Fruit fly (Drosophila melanogaster) Kc167 (cell line): Measurements from ENCODE around the gene Ptth.

ENCODE experiments used
- Myc ChIP-seq: fragments of >200 bp; optimal IDR thresholded peaks from 2 replicates; lab custom pipeline; 2017; ENCODE audit warnings: missing external identifiers
- Sin3A ChIP-seq: fragments of >200 bp; optimal IDR thresholded peaks from 2 replicates; lab custom pipeline; 2018; ENCODE audit warnings: missing external identifiers
- h ChIP-seq: fragments of >200 bp; optimal IDR thresholded peaks from 3 replicates; lab custom pipeline; 2018; ENCODE audit warnings: missing external identifiers
- insv ChIP-seq: fragments of >200 bp; optimal IDR thresholded peaks from 3 replicates; lab custom pipeline; 2018; ENCODE audit warnings: missing external identifiers
- psq ChIP-seq: fragments of >200 bp; optimal IDR thresholded peaks from 2 replicates; lab custom pipeline; 2017; ENCODE audit warnings: missing external identifiers
- ttk ChIP-seq: sonication (Bioruptor generic); optimal IDR thresholded peaks from 2 replicates; lab custom pipeline; 2017; ENCODE audit warnings: missing external identifiers

Gene Ptth

DNA sequence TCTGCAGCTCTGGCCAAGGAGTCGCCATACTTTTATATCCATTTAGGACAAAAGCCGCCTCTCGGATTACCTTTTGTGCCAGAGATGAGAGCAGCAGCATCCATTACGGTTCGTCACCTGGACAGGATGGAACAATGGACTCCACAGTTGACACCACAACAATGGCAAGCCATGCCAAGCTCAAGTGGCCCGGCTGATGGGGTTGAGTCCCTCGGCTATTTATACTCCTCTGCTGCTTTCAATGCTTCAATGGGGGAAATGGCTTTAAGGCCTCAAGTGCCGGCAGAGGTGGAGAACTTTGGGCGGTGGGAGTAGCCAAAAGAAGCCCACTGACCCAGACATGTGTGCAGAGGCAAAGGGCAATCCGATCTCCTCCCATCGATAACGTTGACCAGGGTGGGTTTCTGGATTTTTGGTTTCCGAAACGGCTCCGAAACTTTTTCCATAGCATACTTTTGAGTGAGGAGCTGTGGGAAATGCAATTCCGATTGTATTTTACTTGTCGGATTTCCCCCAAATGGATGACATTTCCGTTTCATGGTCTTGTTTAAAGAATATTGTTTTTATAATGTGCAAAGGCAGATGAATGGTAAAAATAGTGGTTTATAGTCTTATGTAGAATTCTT is at the start of gene Ptth:
Gene Ptth, minus strand, starts transcription at position 338 of the 626 bp plus-strand sequence.
- no peak for TF ChIP-seq Sin3A (lab: Kevin White, UChicago)
- no peak for TF ChIP-seq h (lab: Kevin White, UChicago)
- TF ChIP-seq insv, result no peak
- no peak for TF ChIP-seq Myc (lab: Kevin White, UChicago)
- TF ChIP-seq psq, result no peak
- TF ChIP-seq ttk (lab: Kevin White, UChicago), result no peak

DNA sequence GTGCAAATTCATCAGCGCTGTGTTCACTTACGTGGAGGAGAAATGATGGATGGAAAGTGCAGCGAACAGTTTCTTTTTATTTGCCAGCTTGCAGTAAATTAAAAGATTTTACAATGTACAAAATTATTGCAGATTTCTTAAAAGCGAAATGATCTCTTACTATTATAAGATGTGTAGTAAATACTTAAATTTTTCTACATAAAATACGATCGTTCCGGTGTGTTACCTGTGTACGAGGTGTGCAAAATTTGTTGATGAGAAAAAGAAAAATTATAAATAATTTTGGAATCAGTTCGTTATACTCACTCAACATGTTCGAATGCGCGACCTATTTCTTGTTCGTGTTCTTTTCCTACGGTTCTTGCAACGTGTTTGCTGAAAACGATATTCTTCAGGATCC is 48.7 kb upstream of the Ptth start, which contains the start of gene CG2839:
Gene CG2839, plus strand, starts transcription at position 301 of the 400 bp plus-strand sequence.
- no peak for TF ChIP-seq Myc (lab: Kevin White, UChicago)
- no peak for TF ChIP-seq psq
- TF ChIP-seq ttk (lab: Kevin White, UChicago), result no peak
- no peak for TF ChIP-seq Sin3A (lab: Kevin White, UChicago)
- TF ChIP-seq insv, result no peak
- no peak for TF ChIP-seq h (lab: Kevin White, UChicago)

DNA sequence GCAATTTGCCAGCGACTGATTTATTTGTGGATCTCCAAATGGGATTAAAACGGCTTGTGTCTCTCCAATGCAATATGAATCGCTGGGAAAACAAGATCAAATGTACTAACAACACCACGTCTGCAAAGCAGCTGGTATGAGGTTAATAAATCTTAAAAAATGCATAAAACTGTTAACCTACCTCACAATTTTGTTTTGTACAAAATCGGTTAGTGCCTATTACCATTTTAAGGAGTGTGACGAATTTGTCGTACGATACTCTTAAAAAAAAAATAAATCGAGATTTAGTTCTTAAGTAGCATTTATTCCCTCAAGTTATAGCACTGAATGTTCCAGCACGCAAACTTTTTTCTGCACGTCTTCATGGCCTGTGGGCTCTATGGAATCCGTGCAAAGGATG is 47.6 kb upstream of the Ptth start, which contains the start of gene lectin-21Ca:
Gene lectin-21Ca, plus strand, starts transcription at position 301 of the 400 bp plus-strand sequence.
- TF ChIP-seq psq (no peak), insv (no peak), h (lab: Kevin White, UChicago) (no peak), Myc (lab: Kevin White, UChicago) (no peak), Sin3A (lab: Kevin White, UChicago) (no peak), ttk (lab: Kevin White, UChicago) (no peak)

- TF ChIP-seq h (lab: Kevin White, UChicago), result no peak
- TF ChIP-seq Myc (lab: Kevin White, UChicago), result no peak
- TF ChIP-seq insv, result no peak
Observed at dm6 chr2L:623210-623873, 46.6 kb upstream of the Ptth start.

DNA sequence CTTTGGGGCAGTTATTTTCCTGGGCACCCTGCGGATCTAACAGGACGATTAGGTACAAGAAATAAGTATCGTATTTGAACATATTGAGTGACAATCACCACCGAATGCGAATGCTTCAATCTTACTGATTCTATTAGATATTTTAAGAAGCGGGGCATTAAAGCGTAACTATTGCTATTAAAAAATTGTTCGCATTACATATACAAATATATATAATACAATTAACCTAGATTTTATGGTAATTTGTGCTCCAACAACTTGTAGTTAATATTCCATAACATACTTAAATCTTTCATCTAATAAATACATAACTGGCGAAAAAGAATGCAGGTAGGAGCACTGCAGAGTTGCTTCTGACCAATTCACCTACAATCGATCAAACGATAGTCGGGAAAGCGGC is 44.4 kb upstream of the Ptth start, which contains the start of gene lectin-21Cb:
Gene lectin-21Cb, minus strand, starts transcription at position 101 of the 400 bp plus-strand sequence.
- TF ChIP-seq insv, result no peak
- no peak for TF ChIP-seq Myc (lab: Kevin White, UChicago)

dm6 chr2L:619739-620138 is 43.0 kb upstream of the Ptth start:
- TF ChIP-seq Myc (lab: Kevin White, UChicago) (no peak), h (lab: Kevin White, UChicago) (no peak), Sin3A (lab: Kevin White, UChicago) (no peak), ttk (lab: Kevin White, UChicago) (no peak), insv (no peak), psq (no peak)

dm6 chr2L:615023-615422 is 38.3 kb upstream of the Ptth start:
- TF ChIP-seq insv (no peak), Myc (lab: Kevin White, UChicago) (no peak), psq (no peak), Sin3A (lab: Kevin White, UChicago) (no peak), ttk (lab: Kevin White, UChicago) (no peak), h (lab: Kevin White, UChicago) (no peak)

DNA sequence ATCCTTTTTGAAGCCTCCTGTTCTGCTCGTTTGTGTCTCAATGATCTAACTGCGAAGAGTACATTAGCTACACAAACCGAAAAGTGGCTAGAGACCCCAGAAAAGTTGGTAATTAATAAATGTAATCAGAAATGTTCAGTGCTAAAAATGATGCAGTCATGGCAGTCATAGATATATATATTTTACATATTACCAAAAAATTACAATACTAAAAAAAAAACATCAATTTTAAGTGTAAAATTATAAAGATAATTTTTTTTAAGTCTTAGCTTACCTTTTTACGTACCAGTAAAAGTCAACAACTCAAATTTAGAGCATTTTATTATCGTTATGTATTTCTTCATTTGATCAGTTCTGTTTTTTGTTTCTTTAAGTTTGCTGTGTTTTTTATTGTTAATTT is 36.1 kb upstream of the Ptth start:
- TF ChIP-seq ttk (lab: Kevin White, UChicago) (no peak), h (lab: Kevin White, UChicago) (no peak), psq (no peak), Sin3A (lab: Kevin White, UChicago) (no peak), insv (no peak), Myc (lab: Kevin White, UChicago) (no peak)

dm6 chr2L:609497-609896 is 32.8 kb upstream of the Ptth start:
- TF ChIP-seq Myc (lab: Kevin White, UChicago) (no peak), insv (no peak), psq (no peak), h (lab: Kevin White, UChicago) (no peak), Sin3A (lab: Kevin White, UChicago) (no peak), ttk (lab: Kevin White, UChicago) (no peak)

dm6 chr2L:608143-608542 is 31.4 kb upstream of the Ptth start:
- TF ChIP-seq Sin3A (lab: Kevin White, UChicago), result no peak
- no peak for TF ChIP-seq psq
- no peak for TF ChIP-seq ttk (lab: Kevin White, UChicago)
- TF ChIP-seq insv, result no peak

DNA sequence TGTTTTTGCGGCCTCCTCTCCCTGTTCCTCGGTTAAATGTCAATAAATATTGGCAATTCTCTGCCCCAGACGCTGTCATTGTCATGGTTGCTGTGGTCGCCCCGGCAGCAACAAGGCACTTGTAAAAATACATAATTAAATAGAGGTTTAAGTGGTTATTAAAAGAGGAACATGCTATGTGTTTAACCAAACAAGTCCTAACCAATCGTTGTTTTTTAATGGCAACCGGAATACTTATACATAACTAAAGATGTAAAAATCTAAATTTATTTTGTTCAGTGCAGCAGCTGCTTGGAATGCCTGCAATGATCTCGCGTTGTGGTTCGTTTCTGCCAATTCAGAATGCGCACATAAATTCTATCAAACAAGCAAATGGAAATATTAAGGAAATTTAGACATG is 30.3 kb upstream of the Ptth start:
- TF ChIP-seq Sin3A (lab: Kevin White, UChicago) (no peak), ttk (lab: Kevin White, UChicago) (no peak), insv (no peak), Myc (lab: Kevin White, UChicago) (no peak), psq (no peak), h (lab: Kevin White, UChicago) (no peak)

DNA sequence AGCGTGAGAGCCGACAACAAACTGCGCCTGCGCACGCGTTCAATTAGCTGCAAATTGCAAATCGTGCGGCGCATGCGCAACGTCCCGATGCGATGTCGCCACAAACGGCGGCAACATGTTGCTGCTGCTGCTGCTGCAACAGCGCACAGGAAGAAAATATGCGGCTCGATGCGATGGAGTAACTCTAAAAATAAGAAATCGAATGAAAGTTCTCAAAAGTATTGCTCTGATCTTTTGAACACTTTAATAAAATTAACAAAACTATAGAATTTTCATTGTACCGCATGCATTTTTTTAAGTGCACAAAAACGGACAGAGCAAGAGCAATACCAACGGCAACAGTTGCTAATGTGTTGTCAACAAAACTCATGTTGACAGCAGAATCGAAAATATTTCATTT is 29.5 kb upstream of the Ptth start:
- no peak for TF ChIP-seq Sin3A (lab: Kevin White, UChicago)
- no peak for TF ChIP-seq insv
- TF ChIP-seq psq, result no peak
- TF ChIP-seq Myc (lab: Kevin White, UChicago), result no peak
- TF ChIP-seq h (lab: Kevin White, UChicago), result no peak
- no peak for TF ChIP-seq ttk (lab: Kevin White, UChicago)

DNA sequence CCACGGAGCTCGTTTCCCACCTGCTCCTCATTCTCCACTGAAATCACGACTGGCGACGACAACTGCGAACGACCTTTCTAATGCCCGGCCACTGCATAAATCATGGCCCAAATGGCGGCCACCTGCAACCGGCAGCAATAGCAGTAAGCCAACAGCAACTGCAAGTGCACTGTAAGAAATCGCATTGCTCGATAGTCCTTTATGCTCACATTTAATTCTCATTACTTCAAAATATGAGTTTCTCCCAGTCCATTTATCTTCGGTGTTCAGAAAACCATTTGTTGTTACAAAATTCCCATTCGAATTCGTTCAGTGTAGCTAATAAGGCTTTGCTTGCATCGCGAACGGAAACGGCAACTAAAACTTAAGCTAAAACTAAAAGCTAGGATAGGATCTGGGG is 27.4 kb upstream of the Ptth start:
- no peak for TF ChIP-seq ttk (lab: Kevin White, UChicago)
- no peak for TF ChIP-seq insv
- no peak for TF ChIP-seq psq
- no peak for TF ChIP-seq h (lab: Kevin White, UChicago)
